Worm (Caenorhabditis elegans) whole organism, L4 larva: ENCODE data around the gene T24H7.8.
A peak's percentile ranks its signal among the peaks of the same experiment; 100 is the strongest.

Source experiments
- D1046.2 ChIP-seq: fragments of 200-800 bp; sonication (Bioruptor generic); IDR thresholded peaks from 2 replicates; pipeline ENCODE4 v1.3.6; 2022; ENCODE audit warnings: missing genetic modification characterization, missing compliant biosample characterization
- F10B5.3 ChIP-seq: sonication (generic microtip); optimal IDR thresholded peaks from 2 replicates; lab custom pipeline; 2016; ENCODE audit warnings: mild to moderate bottlenecking, missing genetic modification characterization, missing compliant biosample characterization
- F37D6.2 ChIP-seq: sonication (generic microtip); optimal IDR thresholded peaks from 2 replicates; lab custom pipeline; 2016; ENCODE audit warnings: mild to moderate bottlenecking, missing genetic modification characterization, missing compliant biosample characterization
- F44E2.7 ChIP-seq: fragments of 200-800 bp; sonication (Bioruptor generic); IDR thresholded peaks from 2 replicates; pipeline ENCODE4 v2.1.2; 2022; ENCODE audit warnings: missing genetic modification characterization, missing compliant biosample characterization
- F49E8.2 ChIP-seq: sonication (generic microtip); optimal IDR thresholded peaks from 2 replicates; lab custom pipeline; 2016; ENCODE audit warnings: missing compliant biosample characterization, mild to moderate bottlenecking, missing genetic modification characterization, borderline replicate concordance
- Y48G9A.11 ChIP-seq: fragments of 200-800 bp; sonication (Bioruptor generic); IDR thresholded peaks from 2 replicates; pipeline ENCODE4 v1.3.6; 2022; ENCODE audit warnings: missing genetic modification reagents, missing genetic modification characterization, missing compliant biosample characterization
- ZK337.2 ChIP-seq: fragments of 200-800 bp; sonication (Bioruptor generic); IDR thresholded peaks from 2 replicates; pipeline ENCODE4 v1.3.6; 2022; ENCODE audit warnings: missing genetic modification reagents, missing genetic modification characterization, missing compliant biosample characterization
- ZK546.5 ChIP-seq, 2 experiments: sonication (generic microtip); optimal IDR thresholded peaks; 2 replicates each; lab custom pipeline; 2017; ENCODE audit warnings: missing biosample characterization in 2 of 2, missing genetic modification characterization in 2 of 2
- aly-2 ChIP-seq: sonication (generic microtip); optimal IDR thresholded peaks from 2 replicates; lab custom pipeline; 2018; ENCODE audit warnings: missing biosample characterization, missing genetic modification characterization
- arid-1 ChIP-seq: fragments of 200-800 bp; sonication (Bioruptor generic); conservative IDR thresholded peaks from 2 replicates; pipeline ENCODE4 v1.3.6; 2022; ENCODE audit warnings: missing genetic modification reagents, missing genetic modification characterization, missing compliant biosample characterization
- ceh-20 ChIP-seq: fragments of 200-800 bp; sonication (Bioruptor generic); IDR thresholded peaks from 2 replicates; pipeline ENCODE4 v1.3.6; 2022; ENCODE audit warnings: missing genetic modification reagents, missing genetic modification characterization, missing compliant biosample characterization
- ceh-44 ChIP-seq: fragments of 200-800 bp; sonication (Bioruptor generic); IDR thresholded peaks from 2 replicates; pipeline ENCODE4 v1.3.6; 2022; ENCODE audit warnings: missing genetic modification reagents, missing genetic modification characterization, missing compliant biosample characterization
- ceh-82 ChIP-seq: sonication (generic microtip); optimal IDR thresholded peaks from 2 replicates; lab custom pipeline; 2017; ENCODE audit warnings: missing biosample characterization, missing genetic modification characterization
- cey-2 ChIP-seq: sonication (generic microtip); optimal IDR thresholded peaks from 3 replicates; lab custom pipeline; 2017; ENCODE audit warnings: missing genetic modification characterization, mild to moderate bottlenecking, missing compliant biosample characterization, antibody characterized with exemption, borderline replicate concordance; ENCODE audit not compliant: insufficient read depth
- ctbp-1 ChIP-seq: fragments of 200-800 bp; sonication (Bioruptor generic); IDR thresholded peaks from 2 replicates; pipeline ENCODE4 v1.3.6; 2022; ENCODE audit warnings: missing genetic modification reagents, missing genetic modification characterization, missing compliant biosample characterization
- daf-16 ChIP-seq, 3 experiments: sonication (generic microtip); optimal IDR thresholded peaks; 2 replicates each; lab custom pipeline; 2016 to 2017; ENCODE audit warnings: missing genetic modification characterization in 3 of 3, missing genetic modification reagents in 3 of 3, mild to moderate bottlenecking in 2 of 3, missing compliant biosample characterization in 2 of 3, missing biosample characterization in 1 of 3, moderate library complexity in 1 of 3
- daf-19 ChIP-seq: fragments of 200-800 bp; sonication (Bioruptor generic); conservative IDR thresholded peaks from 2 replicates; pipeline ENCODE4 v1.3.6; 2022; ENCODE audit warnings: missing genetic modification characterization, missing compliant biosample characterization
- dmd-6 ChIP-seq: fragments of 200-800 bp; sonication (Bioruptor generic); IDR thresholded peaks from 2 replicates; pipeline ENCODE4 v1.3.6; 2022; ENCODE audit warnings: missing genetic modification reagents, missing genetic modification characterization, missing compliant biosample characterization
- dmd-8 ChIP-seq: fragments of 200-800 bp; sonication (Bioruptor generic); IDR thresholded peaks from 2 replicates; pipeline ENCODE4 v1.3.6; 2022; ENCODE audit warnings: missing genetic modification characterization, missing compliant biosample characterization
- dmd-9 ChIP-seq: fragments of 200-800 bp; sonication (Bioruptor generic); IDR thresholded peaks from 2 replicates; pipeline ENCODE4 v1.3.6; 2022; ENCODE audit warnings: missing genetic modification reagents, missing genetic modification characterization, missing compliant biosample characterization
- duxl-1 ChIP-seq: sonication (generic microtip); optimal IDR thresholded peaks from 2 replicates; lab custom pipeline; 2016; ENCODE audit warnings: mild to moderate bottlenecking, missing genetic modification characterization, moderate library complexity, missing compliant biosample characterization; ENCODE audit not compliant: poor library complexity
- dve-1 ChIP-seq: sonication (generic microtip); optimal IDR thresholded peaks from 2 replicates; lab custom pipeline; 2017; ENCODE audit warnings: antibody characterized with exemption, mild to moderate bottlenecking, missing genetic modification characterization, missing compliant biosample characterization; ENCODE audit not compliant: insufficient read depth
- egl-27 ChIP-seq: sonication (generic microtip); optimal IDR thresholded peaks from 3 replicates; lab custom pipeline; 2017; ENCODE audit warnings: missing biosample characterization, missing genetic modification reagents, missing genetic modification characterization
- egl-43 ChIP-seq: fragments of 200-800 bp; sonication (Bioruptor generic); IDR thresholded peaks from 2 replicates; pipeline ENCODE4 v1.3.6; 2022; ENCODE audit warnings: missing genetic modification reagents, missing genetic modification characterization, missing compliant biosample characterization
- hif-1 ChIP-seq, 2 experiments: sonication (generic microtip); optimal IDR thresholded peaks; 2 replicates each; lab custom pipeline; 2016 to 2017; ENCODE audit warnings: missing compliant biosample characterization in 2 of 2, missing genetic modification characterization in 2 of 2, missing genetic modification reagents in 2 of 2, missing genotype in 2 of 2, mild to moderate bottlenecking in 1 of 2
- hlh-11 ChIP-seq: fragments of 200-800 bp; sonication (Bioruptor generic); optimal IDR thresholded peaks from 2 replicates; lab custom pipeline; 2018; ENCODE audit warnings: mild to moderate bottlenecking, missing genetic modification characterization, missing compliant biosample characterization
- hlh-30 ChIP-seq: sonication (generic microtip); optimal IDR thresholded peaks from 2 replicates; lab custom pipeline; 2017; ENCODE audit warnings: antibody characterized with exemption, mild to moderate bottlenecking, missing genetic modification characterization, missing compliant biosample characterization; ENCODE audit not compliant: insufficient read depth
- hmg-1.1 ChIP-seq: fragments of 200-800 bp; sonication (Bioruptor generic); IDR thresholded peaks from 2 replicates; pipeline ENCODE4 v1.3.6; 2022; ENCODE audit warnings: missing genetic modification reagents, missing genetic modification characterization, missing compliant biosample characterization
- lin-1 ChIP-seq: fragments of 200-800 bp; sonication (Bioruptor generic); IDR thresholded peaks from 2 replicates; pipeline ENCODE4 v1.3.6; 2022; ENCODE audit warnings: missing genetic modification reagents, missing genetic modification characterization, missing compliant biosample characterization
- lin-13 ChIP-seq: fragments of 150-350 bp; optimal IDR thresholded peaks from 2 replicates; lab custom pipeline; 2014; ENCODE audit warnings: missing biosample characterization, missing genetic modification reagents, missing genetic modification characterization
- lin-29 ChIP-seq: fragments of 200-800 bp; sonication (Bioruptor generic); IDR thresholded peaks from 2 replicates; pipeline ENCODE4 v1.3.6; 2022; ENCODE audit warnings: missing genetic modification reagents, missing genetic modification characterization, missing compliant biosample characterization
- lin-39 ChIP-seq: fragments of 150-350 bp; optimal IDR thresholded peaks from 2 replicates; lab custom pipeline; 2014; ENCODE audit warnings: missing biosample characterization, missing genetic modification reagents, missing genetic modification characterization
- mdl-1 ChIP-seq, 2 experiments: fragments of 150-350 bp in 1 of 2; sonication (generic microtip) in 1 of 2; optimal IDR thresholded peaks; 2 replicates each; lab custom pipeline; 2014 to 2017; ENCODE audit warnings: missing biosample characterization in 2 of 2, missing genetic modification characterization in 2 of 2
- mep-1 ChIP-seq: fragments of 150-350 bp; sonication (generic microtip); optimal IDR thresholded peaks from 3 replicates; lab custom pipeline; 2014; ENCODE audit warnings: missing biosample characterization, missing genetic modification characterization
- mes-2 ChIP-seq: sonication (generic microtip); optimal IDR thresholded peaks from 2 replicates; lab custom pipeline; 2016; ENCODE audit warnings: missing genotype, mild to moderate bottlenecking, missing genetic modification characterization, missing compliant biosample characterization; ENCODE audit not compliant: poor library complexity, severe bottlenecking
- nhr-11 ChIP-seq: fragments of 150-350 bp; optimal IDR thresholded peaks from 2 replicates; lab custom pipeline; 2014; ENCODE audit warnings: missing biosample characterization, missing genetic modification characterization
- nhr-111 ChIP-seq: fragments of 200-800 bp; sonication (Bioruptor generic); optimal IDR thresholded peaks from 2 replicates; lab custom pipeline; 2018; ENCODE audit warnings: mild to moderate bottlenecking, missing genetic modification characterization, missing compliant biosample characterization
- nhr-237 ChIP-seq: sonication (generic microtip); optimal IDR thresholded peaks from 2 replicates; lab custom pipeline; 2017; ENCODE audit warnings: missing biosample characterization, missing genetic modification characterization
- nhr-25 ChIP-seq: sonication (generic microtip); optimal IDR thresholded peaks from 2 replicates; lab custom pipeline; 2017; ENCODE audit warnings: missing genetic modification characterization, mild to moderate bottlenecking, missing compliant biosample characterization, antibody characterized with exemption, moderate library complexity, borderline replicate concordance; ENCODE audit not compliant: insufficient read depth
- nhr-6 ChIP-seq: fragments of 150-350 bp; optimal IDR thresholded peaks from 2 replicates; lab custom pipeline; 2014; ENCODE audit warnings: missing biosample characterization, missing genetic modification characterization
- nhr-77 ChIP-seq: fragments of 150-350 bp; optimal IDR thresholded peaks from 2 replicates; lab custom pipeline; 2014; ENCODE audit warnings: missing biosample characterization, missing genetic modification characterization
- php-3 ChIP-seq: fragments of 200-800 bp; sonication (Bioruptor generic); IDR thresholded peaks from 2 replicates; pipeline ENCODE4 v1.3.6; 2022; ENCODE audit warnings: missing genetic modification reagents, missing genetic modification characterization, missing compliant biosample characterization
- pqm-1 ChIP-seq: sonication (generic microtip); optimal IDR thresholded peaks from 2 replicates; lab custom pipeline; 2017; ENCODE audit warnings: missing biosample characterization, missing genetic modification characterization
- saeg-2 ChIP-seq: fragments of 200-800 bp; sonication (Bioruptor generic); IDR thresholded peaks from 2 replicates; pipeline ENCODE4 v1.3.6; 2022; ENCODE audit warnings: missing genetic modification reagents, missing genetic modification characterization, missing compliant biosample characterization
- tra-1 ChIP-seq: fragments of 200-800 bp; sonication (Bioruptor generic); IDR thresholded peaks from 2 replicates; pipeline ENCODE4 v1.3.6; 2022; ENCODE audit warnings: missing genetic modification reagents, missing genetic modification characterization, missing compliant biosample characterization
- unc-62 ChIP-seq, 3 experiments: fragments of 150-350 bp in 1 of 3; sonication (generic microtip); optimal IDR thresholded peaks in 2 of 3; peaks in 1 of 3; 1 replicate in 1 of 3; 2 replicates in 2 of 3; lab custom pipeline; 2014 to 2017; ENCODE audit warnings: missing biosample characterization in 3 of 3, missing genetic modification characterization in 3 of 3, missing genetic modification reagents in 3 of 3, missing genotype in 1 of 3

The T24H7.8 gene

ce11 chrII:6269805-6270414 is 28.1 kb downstream of the T24H7.8 start, which contains the start of gene F13H8.2 (continued):
- TF ChIP-seq dve-1 (tag; lab: Kevin White, UChicago) = peak; percentile 40
- 0 out of 2 replicates have a peak, but pooled peaks have one; percentile 30 for TF ChIP-seq dmd-8
- TF ChIP-seq mes-2 (tag; lab: Kevin White, UChicago) = peak; percentile 92
- peak in 1 of 2 experiments; percentile 37 for TF ChIP-seq unc-62 (GFP tag; optimal IDR thresholded peaks at IDR 0.05 in 1 of 2; lab: Kevin White, UChicago)
- TF ChIP-seq unc-62 (tag; optimal IDR thresholded peaks at IDR 0.05; lab: Kevin White, UChicago) = no peak
- no peak for TF ChIP-seq D1046.2 (GFP tag; lab: Robert Waterston, UW)
- TF ChIP-seq nhr-111 = no peak
- no peak for TF ChIP-seq ceh-82
- peak; percentile 68 for TF ChIP-seq hlh-30 (tag; lab: Kevin White, UChicago)
- no peak for TF ChIP-seq nhr-237 (tag; lab: Kevin White, UChicago)
- peak; percentile 71 for TF ChIP-seq dmd-9 (GFP tag; lab: Robert Waterston, UW)
- TF ChIP-seq mdl-1 (tag; optimal IDR thresholded peaks at IDR 0.05; lab: Kevin White, UChicago) = peak in 1 of 2 experiments; percentile 52
- peak; percentile 93 for TF ChIP-seq arid-1 (GFP tag; lab: Robert Waterston, UW)
- peak; percentile 91 for TF ChIP-seq ctbp-1 (GFP tag; lab: Robert Waterston, UW)
- no peak for TF ChIP-seq F10B5.3 (tag; lab: Kevin White, UChicago)
- TF ChIP-seq lin-1 = peak; percentile 91
- peak; percentile 77 for TF ChIP-seq ceh-20
- peak in 1 of 2 experiments; percentile 58 for TF ChIP-seq hif-1 (tag; optimal IDR thresholded peaks at IDR 0.05; lab: Kevin White, UChicago)
- TF ChIP-seq daf-19 (GFP tag; lab: Robert Waterston, UW) = 0 out of 2 replicates have a peak, but pooled peaks have one; percentile 34
- TF ChIP-seq php-3 (GFP tag; lab: Robert Waterston, UW) = 0 out of 2 replicates have a peak, but pooled peaks have one; percentile 36
- TF ChIP-seq hmg-1.1 (GFP tag; lab: Robert Waterston, UW) = peak; percentile 90
- TF ChIP-seq ZK337.2 (GFP tag; lab: Robert Waterston, UW) = peak; percentile 70; the same call in 1 of the 2 replicates
- TF ChIP-seq saeg-2 (GFP tag; lab: Robert Waterston, UW) = no peak
- peak; percentile 70 for TF ChIP-seq Y48G9A.11 (GFP tag; lab: Robert Waterston, UW)
- peak; percentile 78 for TF ChIP-seq dmd-6 (GFP tag; lab: Robert Waterston, UW)
- peak; percentile 28 for TF ChIP-seq nhr-77 (tag; lab: Kevin White, UChicago)
- no peak for TF ChIP-seq F44E2.7 (GFP tag; lab: Robert Waterston, UW)
- no peak for TF ChIP-seq pqm-1 (tag; lab: Kevin White, UChicago)
- no peak for TF ChIP-seq aly-2 (tag; lab: Kevin White, UChicago)
- no peak for TF ChIP-seq ZK546.5 (tag; optimal IDR thresholded peaks at IDR 0.05; lab: Kevin White, UChicago)
- peak; percentile 79 for TF ChIP-seq ceh-44 (GFP tag; lab: Robert Waterston, UW)
- TF ChIP-seq tra-1 = peak; percentile 62; the same call in 1 of the 2 replicates
- peak; percentile 81 for TF ChIP-seq mep-1
- peak; percentile 67 for TF ChIP-seq hlh-11
- TF ChIP-seq F37D6.2 (tag; lab: Kevin White, UChicago) = peak; percentile 42
- no peak for TF ChIP-seq egl-27 (tag; lab: Kevin White, UChicago)
- peak; percentile 27 for TF ChIP-seq nhr-11
- TF ChIP-seq egl-43 (GFP tag; lab: Robert Waterston, UW) = peak; percentile 78
- peak; percentile 41 for TF ChIP-seq duxl-1 (tag; lab: Kevin White, UChicago)
- no peak for TF ChIP-seq lin-39 (tag; lab: Kevin White, UChicago)
- peak in 1 of 2 experiments; percentile 5 for TF ChIP-seq daf-16 (GFP tag; optimal IDR thresholded peaks at IDR 0.05; lab: Kevin White, UChicago)
- peak; percentile 6 for TF ChIP-seq daf-16 (tag; optimal IDR thresholded peaks at IDR 0.05; lab: Kevin White, UChicago)
- TF ChIP-seq lin-13 (GFP tag; lab: Kevin White, UChicago) = peak; percentile 28
- TF ChIP-seq lin-29 = 0 out of 2 replicates have a peak, but pooled peaks have one; percentile 11
- TF ChIP-seq nhr-25 (tag; lab: Kevin White, UChicago) = no peak
- TF ChIP-seq cey-2 (tag; lab: Kevin White, UChicago) = no peak
- peak; percentile 22 for TF ChIP-seq F49E8.2 (tag; lab: Kevin White, UChicago)
- peak; percentile 36 for TF ChIP-seq nhr-6 (tag; lab: Kevin White, UChicago)
